Fruit fly (Drosophila melanogaster) whole organism, embryonic: ENCODE data around the gene CG14036.

ENCODE experiments used
- Abd-B ChIP-seq: fragments of 200-800 bp; sonication (Bioruptor generic); optimal IDR thresholded peaks from 2 replicates; lab custom pipeline; 2018; ENCODE audit warnings: missing biosample characterization, mild to moderate bottlenecking, missing genetic modification characterization, moderate library complexity
- Asciz ChIP-seq: fragments of 200-800 bp; sonication (Bioruptor generic); optimal IDR thresholded peaks from 2 replicates; lab custom pipeline; 2017; ENCODE audit warnings: missing biosample characterization, mild to moderate bottlenecking, missing genetic modification characterization, missing genetic modification reagents
- CG10431 ChIP-seq: fragments of 200-800 bp; sonication (Bioruptor generic); optimal IDR thresholded peaks from 3 replicates; lab custom pipeline; 2018; ENCODE audit warnings: missing biosample characterization, mild to moderate bottlenecking, missing genetic modification characterization
- CG10959 ChIP-seq: fragments of 200-800 bp; sonication (Bioruptor generic); IDR thresholded peaks from 2 replicates; pipeline ENCODE4 v1.3.6; 2022; ENCODE audit warnings: missing biosample characterization, missing genetic modification characterization
- CG12155 ChIP-seq: fragments of 200-800 bp; sonication (Bioruptor generic); optimal IDR thresholded peaks from 3 replicates; lab custom pipeline; 2016; ENCODE audit warnings: missing biosample characterization, missing genetic modification characterization
- CG13624 ChIP-seq: fragments of 200-800 bp; sonication (Bioruptor generic); optimal IDR thresholded peaks from 2 replicates; lab custom pipeline; 2016; ENCODE audit warnings: missing biosample characterization, missing genetic modification characterization
- CG14965 ChIP-seq: fragments of 200-800 bp; sonication (Bioruptor generic); optimal IDR thresholded peaks from 2 replicates; lab custom pipeline; 2016; ENCODE audit warnings: missing biosample characterization, missing genetic modification characterization, borderline replicate concordance
- CG15011 ChIP-seq: fragments of 200-800 bp; sonication (Bioruptor generic); optimal IDR thresholded peaks from 3 replicates; lab custom pipeline; 2018; ENCODE audit warnings: missing biosample characterization, mild to moderate bottlenecking, missing genetic modification characterization
- CG17186 ChIP-seq: fragments of 200-800 bp; sonication (Bioruptor generic); optimal IDR thresholded peaks from 3 replicates; lab custom pipeline; 2017; ENCODE audit warnings: missing biosample characterization, missing genetic modification reagents, missing genetic modification characterization
- CG17361 ChIP-seq: fragments of 200-800 bp; sonication (Bioruptor generic); IDR thresholded peaks from 3 replicates; pipeline ENCODE4 v1.3.6; 2022; ENCODE audit warnings: missing biosample characterization, missing genetic modification characterization
- CG17385 ChIP-seq: fragments of 200-800 bp; sonication (Bioruptor generic); optimal IDR thresholded peaks from 3 replicates; lab custom pipeline; 2018; ENCODE audit warnings: missing biosample characterization, mild to moderate bottlenecking, missing genetic modification characterization
- CG17802 ChIP-seq: fragments of 200-800 bp; sonication (Bioruptor generic); optimal IDR thresholded peaks from 2 replicates; lab custom pipeline; 2018; ENCODE audit warnings: missing biosample characterization, mild to moderate bottlenecking, missing genetic modification characterization, moderate library complexity
- CG1832 ChIP-seq: fragments of 200-800 bp; sonication (Bioruptor generic); optimal IDR thresholded peaks from 2 replicates; lab custom pipeline; 2017; ENCODE audit warnings: missing biosample characterization, mild to moderate bottlenecking, missing genetic modification characterization, inconsistent platforms
- CG31388 ChIP-seq: fragments of 200-800 bp; sonication (Bioruptor generic); optimal IDR thresholded peaks from 2 replicates; lab custom pipeline; 2016; ENCODE audit warnings: missing biosample characterization, missing genetic modification characterization
- CG3838 ChIP-seq: fragments of 200-800 bp; sonication (Bioruptor generic); optimal IDR thresholded peaks from 3 replicates; lab custom pipeline; 2016; ENCODE audit warnings: missing biosample characterization, missing genetic modification characterization
- CG4328 ChIP-seq: fragments of 200-800 bp; sonication (Bioruptor generic); optimal IDR thresholded peaks from 3 replicates; lab custom pipeline; 2017; ENCODE audit warnings: missing biosample characterization, missing genetic modification reagents, missing genetic modification characterization
- CG4730 ChIP-seq: fragments of 200-800 bp; sonication (Bioruptor generic); IDR thresholded peaks from 2 replicates; pipeline ENCODE4 v1.3.6; 2022; ENCODE audit warnings: missing biosample characterization, missing genetic modification characterization
- CG4854 ChIP-seq: fragments of 200-800 bp; sonication (Bioruptor generic); optimal IDR thresholded peaks from 2 replicates; lab custom pipeline; 2016; ENCODE audit warnings: missing biosample characterization, missing genetic modification characterization, inconsistent platforms
- CG5245 ChIP-seq: fragments of 200-800 bp; sonication (Bioruptor generic); optimal IDR thresholded peaks from 3 replicates; lab custom pipeline; 2016; ENCODE audit warnings: missing biosample characterization, missing genetic modification characterization
- CG7372 ChIP-seq: fragments of 200-800 bp; sonication (Bioruptor generic); IDR thresholded peaks from 2 replicates; pipeline ENCODE4 v1.3.6; 2022; ENCODE audit warnings: missing biosample characterization, missing genetic modification characterization
- CG8281 ChIP-seq: fragments of 200-800 bp; sonication (Bioruptor generic); optimal IDR thresholded peaks from 2 replicates; lab custom pipeline; 2018; ENCODE audit warnings: missing biosample characterization, mild to moderate bottlenecking, missing genetic modification characterization, moderate library complexity
- Camta ChIP-seq: fragments of 200-800 bp; sonication (Bioruptor generic); optimal IDR thresholded peaks from 2 replicates; lab custom pipeline; 2016; ENCODE audit warnings: missing biosample characterization, missing genetic modification characterization
- Dll ChIP-seq: fragments of 200-800 bp; sonication (Bioruptor generic); IDR thresholded peaks from 4 replicates; pipeline ENCODE4 v1.3.6; 2022; ENCODE audit warnings: missing biosample characterization, missing genetic modification characterization; ENCODE audit not compliant: partially characterized antibody
- Doc2 ChIP-seq: fragments of 200-800 bp; sonication (Bioruptor generic); IDR thresholded peaks from 2 replicates; pipeline ENCODE4 v1.3.6; 2022; ENCODE audit warnings: missing biosample characterization, missing genetic modification characterization
- Drgx ChIP-seq: fragments of 200-800 bp; sonication (Bioruptor generic); IDR thresholded peaks from 2 replicates; pipeline ENCODE4 v1.3.6; 2022; ENCODE audit warnings: missing biosample characterization, missing genetic modification characterization
- Hr51 ChIP-seq, 2 experiments: fragments of 200-800 bp; sonication (Bioruptor generic); optimal IDR thresholded peaks; 2 replicates in 1 of 2; 3 replicates in 1 of 2; lab custom pipeline; 2016 to 2018; ENCODE audit warnings: missing biosample characterization in 2 of 2, missing genetic modification characterization in 2 of 2, mild to moderate bottlenecking in 1 of 2, moderate library complexity in 1 of 2
- Mad ChIP-seq: fragments of 200-800 bp; sonication (Bioruptor generic); optimal IDR thresholded peaks from 2 replicates; lab custom pipeline; 2016; ENCODE audit warnings: missing biosample characterization, missing genetic modification characterization
- Nf-YC ChIP-seq: fragments of 200-800 bp; optimal IDR thresholded peaks from 3 replicates; lab custom pipeline; 2019; ENCODE audit warnings: missing biosample characterization, mild to moderate bottlenecking, missing genetic modification characterization, moderate library complexity
- Oli ChIP-seq: fragments of 200-800 bp; sonication (Bioruptor generic); optimal IDR thresholded peaks from 2 replicates; lab custom pipeline; 2018; ENCODE audit warnings: missing biosample characterization, mild to moderate bottlenecking, missing genetic modification characterization, moderate library complexity
- Optix ChIP-seq: fragments of 200-800 bp; sonication (Bioruptor generic); IDR thresholded peaks from 3 replicates; pipeline ENCODE4 v1.3.6; 2022; ENCODE audit warnings: missing biosample characterization, missing genetic modification characterization
- Side ChIP-seq: fragments of 200-800 bp; sonication (Bioruptor generic); optimal IDR thresholded peaks from 2 replicates; lab custom pipeline; 2016; ENCODE audit warnings: missing biosample characterization, missing genetic modification characterization
- ase ChIP-seq: fragments of 200-800 bp; sonication (Bioruptor generic); IDR thresholded peaks from 3 replicates; pipeline ENCODE4 v1.3.6; 2022; ENCODE audit warnings: missing biosample characterization, missing genetic modification characterization
- ash1 ChIP-seq: fragments of 200-800 bp; sonication (Bioruptor generic); optimal IDR thresholded peaks from 2 replicates; lab custom pipeline; 2018; ENCODE audit warnings: missing biosample characterization, mild to moderate bottlenecking, missing genetic modification characterization
- cg ChIP-seq: fragments of 200-800 bp; sonication (Bioruptor generic); optimal IDR thresholded peaks from 3 replicates; lab custom pipeline; 2019; ENCODE audit warnings: missing biosample characterization, mild to moderate bottlenecking, missing genetic modification characterization, moderate library complexity
- chinmo ChIP-seq: fragments of 200-800 bp; sonication (Bioruptor generic); IDR thresholded peaks from 4 replicates; pipeline ENCODE4 v1.3.6; 2022; ENCODE audit warnings: missing biosample characterization, missing genetic modification characterization; ENCODE audit not compliant: partially characterized antibody
- crp ChIP-seq, 2 experiments: fragments of 200-800 bp; sonication (Bioruptor generic); optimal IDR thresholded peaks; 2 replicates in 1 of 2; 3 replicates in 1 of 2; lab custom pipeline; 2017; ENCODE audit warnings: missing biosample characterization in 2 of 2, missing genetic modification characterization in 2 of 2, mild to moderate bottlenecking in 1 of 2, moderate library complexity in 1 of 2
- dm ChIP-seq: fragments of 200-800 bp; sonication (Bioruptor generic); optimal IDR thresholded peaks from 3 replicates; lab custom pipeline; 2016; ENCODE audit warnings: missing biosample characterization, missing genetic modification characterization
- exex ChIP-seq: fragments of 200-800 bp; sonication (Bioruptor generic); optimal IDR thresholded peaks from 4 replicates; lab custom pipeline; 2018; ENCODE audit warnings: missing biosample characterization, mild to moderate bottlenecking, missing genetic modification characterization, moderate library complexity
- eyg ChIP-seq: fragments of 200-800 bp; sonication (Bioruptor generic); optimal IDR thresholded peaks from 3 replicates; lab custom pipeline; 2016; ENCODE audit warnings: missing biosample characterization, missing genetic modification characterization
- ftz-f1 ChIP-seq: fragments of 200-800 bp; sonication (Bioruptor generic); optimal IDR thresholded peaks from 2 replicates; lab custom pipeline; 2016; ENCODE audit warnings: missing biosample characterization, missing genetic modification characterization
- gsb-n ChIP-seq: fragments of 200-800 bp; sonication (Bioruptor generic); optimal IDR thresholded peaks from 3 replicates; lab custom pipeline; 2018; ENCODE audit warnings: missing biosample characterization, mild to moderate bottlenecking, missing genetic modification characterization
- ind ChIP-seq: fragments of 200-800 bp; sonication (Bioruptor generic); optimal IDR thresholded peaks from 3 replicates; lab custom pipeline; 2016; ENCODE audit warnings: missing biosample characterization, missing genetic modification characterization
- jumu ChIP-seq: fragments of 200-800 bp; sonication (Bioruptor generic); optimal IDR thresholded peaks from 3 replicates; lab custom pipeline; 2016; ENCODE audit warnings: missing biosample characterization, missing genetic modification characterization
- lilli ChIP-seq: fragments of 200-800 bp; sonication (Bioruptor generic); optimal IDR thresholded peaks from 3 replicates; lab custom pipeline; 2016; ENCODE audit warnings: missing biosample characterization, missing genetic modification characterization
- run ChIP-seq: fragments of 200-800 bp; sonication (Bioruptor generic); optimal IDR thresholded peaks from 3 replicates; lab custom pipeline; 2018; ENCODE audit warnings: missing biosample characterization, mild to moderate bottlenecking, missing genetic modification characterization
- stwl ChIP-seq: fragments of 200-800 bp; sonication (Bioruptor generic); optimal IDR thresholded peaks from 3 replicates; lab custom pipeline; 2018; ENCODE audit warnings: missing biosample characterization, mild to moderate bottlenecking, missing genetic modification characterization, moderate library complexity
- trem ChIP-seq: fragments of 200-800 bp; optimal IDR thresholded peaks from 3 replicates; lab custom pipeline; 2019; ENCODE audit warnings: missing biosample characterization, mild to moderate bottlenecking, missing genetic modification characterization, moderate library complexity
- yki ChIP-seq: fragments of >200 bp; optimal IDR thresholded peaks from 3 replicates; lab custom pipeline; 2018
- z ChIP-seq: fragments of 200-800 bp; sonication (Bioruptor generic); IDR thresholded peaks from 3 replicates; pipeline ENCODE4 v1.3.6; 2022; ENCODE audit warnings: missing biosample characterization, missing genetic modification characterization
- zf30C ChIP-seq: fragments of 200-800 bp; sonication (Bioruptor generic); optimal IDR thresholded peaks from 3 replicates; lab custom pipeline; 2018; ENCODE audit warnings: missing biosample characterization, mild to moderate bottlenecking, missing genetic modification characterization

The CG14036 gene

dm6 chr2L:5060952-5061478 is 6.2 kb upstream of the CG14036 start (continued):
- TF ChIP-seq ase (GFP tag; lab: Robert Waterston, UW) (peak; percentile 30; the same call in 1 of the 3 replicates), stwl (tag; lab: Kevin White, UChicago) (no peak), gsb-n (tag; lab: Kevin White, UChicago) (peak; percentile 32), CG17361 (GFP tag; lab: Robert Waterston, UW) (peak; percentile 60), CG4854 (no peak), run (tag; lab: Kevin White, UChicago) (peak; percentile 36), CG14965 (GFP tag; lab: Kevin White, UChicago) (no peak), crp (GFP tag; optimal IDR thresholded peaks at IDR 0.05; lab: Kevin White, UChicago) (peak in 1 of 2 experiments; percentile 38), dm (GFP tag; lab: Kevin White, UChicago) (no peak), CG10431 (GFP tag; lab: Kevin White, UChicago) (no peak), Camta (GFP tag; lab: Kevin White, UChicago) (peak; percentile 80), Side (GFP tag; lab: Kevin White, UChicago) (peak; percentile 84), jumu (GFP tag; lab: Kevin White, UChicago) (peak; percentile 68), Dll (GFP tag; lab: Robert Waterston, UW) (no peak), CG1832 (GFP tag; lab: Kevin White, UChicago) (no peak), Nf-YC (tag; lab: Kevin White, UChicago) (peak; percentile 28), Mad (GFP tag; lab: Kevin White, UChicago) (no peak), CG10959 (GFP tag; lab: Robert Waterston, UW) (no peak), CG17802 (no peak), ash1 (GFP tag; lab: Kevin White, UChicago) (no peak), exex (tag; lab: Kevin White, UChicago) (peak; percentile 82), zf30C (GFP tag; lab: Kevin White, UChicago) (peak; percentile 70), eyg (peak; percentile 51), CG15011 (GFP tag; lab: Kevin White, UChicago) (peak; percentile 53), lilli (GFP tag; lab: Kevin White, UChicago) (peak; percentile 88), yki (lab: Kevin White, UChicago) (no peak), CG17186 (GFP tag; lab: Kevin White, UChicago) (no peak), Drgx (no peak), CG31388 (GFP tag; lab: Kevin White, UChicago) (no peak), Asciz (GFP tag; lab: Kevin White, UChicago) (peak; percentile 72), Abd-B (GFP tag; lab: Kevin White, UChicago) (peak; percentile 51), z (GFP tag; lab: Robert Waterston, UW) (peak; percentile 60; the same call in 2 of the 3 replicates), CG12155 (peak; percentile 42), trem (tag; lab: Kevin White, UChicago) (no peak), Oli (tag; lab: Kevin White, UChicago) (peak; percentile 54), ftz-f1 (peak; percentile 32), chinmo (GFP tag; lab: Robert Waterston, UW) (no peak), Optix (GFP tag; lab: Robert Waterston, UW) (no peak), CG5245 (GFP tag; lab: Kevin White, UChicago) (peak; percentile 44), CG13624 (GFP tag; lab: Kevin White, UChicago) (peak; percentile 58), CG7372 (GFP tag; lab: Robert Waterston, UW) (no peak; the same call in 1 of the 2 replicates), Hr51 (GFP tag; optimal IDR thresholded peaks at IDR 0.05; lab: Kevin White, UChicago) (peak in 1 of 2 experiments; percentile 63), Doc2 (no peak), CG4328 (GFP tag; lab: Kevin White, UChicago) (peak; percentile 46), CG3838 (GFP tag; lab: Kevin White, UChicago) (peak; percentile 9), ind (GFP tag; lab: Kevin White, UChicago) (peak; percentile 8), CG4730 (GFP tag; lab: Robert Waterston, UW) (peak; percentile 46; the same call in 1 of the 2 replicates), CG8281 (tag; lab: Kevin White, UChicago) (peak; percentile 23), cg (GFP tag; lab: Kevin White, UChicago) (peak; percentile 30), CG17385 (GFP tag; lab: Kevin White, UChicago) (peak; percentile 67)
